Fruit fly (Drosophila melanogaster): ENCODE data around the gene CG5577.
"Not testable (repeated sequence)": the region's sequence is repeated elsewhere in the genome, so short reads cannot be mapped to it uniquely, and the experiment has no call there.

CG5577 gene

dm6 chr3L:17878781-17879360 is 37.6 kb upstream of the CG5577 start, which contains the start of gene CG7408 (continued):
- TF ChIP-seq CG6254 (GFP tag; optimal IDR thresholded peaks at IDR 0.05) (no peak), run (tag; optimal IDR thresholded peaks at IDR 0.05) (no peak), Doc3 (GFP tag; IDR thresholded peaks at IDR 0.05; ENCODE audit: partially characterized antibody) (no peak), Aef1 (GFP tag; IDR thresholded peaks at IDR 0.05) (no peak), mirr (GFP tag; optimal IDR thresholded peaks at IDR 0.05) (peak; percentile 46), klu (GFP tag; IDR thresholded peaks at IDR 0.05) (no peak), CG16815 (GFP tag; optimal IDR thresholded peaks at IDR 0.05) (no peak), lab (GFP tag; optimal IDR thresholded peaks at IDR 0.05) (peak; percentile 4), D19B (GFP tag; optimal IDR thresholded peaks at IDR 0.05) (no peak), CG18619 (GFP tag; optimal IDR thresholded peaks at IDR 0.05) (no peak)

dm6 chr3L:17858174-17858573 is 16.9 kb upstream of the CG5577 start, which contains the start of gene CG34002:
TSS of gene CG34002 (plus strand) at chr3L:17858474.
- not testable (repeated sequence) for TF ChIP-seq TFAM (GFP tag; optimal IDR thresholded peaks at IDR 0.05); eyg (GFP tag; optimal IDR thresholded peaks at IDR 0.05); CG8281 (tag; optimal IDR thresholded peaks at IDR 0.05)

dm6 chr3L:17856655-17857479 is 15.6 kb upstream of the CG5577 start, which contains the start of gene CG5535:
TSS of gene CG5535 (minus strand) at chr3L:17856794.
- TF ChIP-seq Sry-δ (GFP tag; optimal IDR thresholded peaks at IDR 0.05) (peak; percentile 2), croc (GFP tag; conservative IDR thresholded peaks at IDR 0.05) (peak; percentile 67; the same call in 1 of the 3 replicates), crp (GFP tag; optimal IDR thresholded peaks at IDR 0.05) (peak in 1 of 2 experiments; percentile 21), GATAe (GFP tag; conservative IDR thresholded peaks at IDR 0.05) (no peak; the same call in 1 of the 2 replicates), CG7357 (GFP tag; IDR thresholded peaks at IDR 0.05) (peak; percentile 53; the same call in 2 of the 3 replicates), bigmax (GFP tag; optimal IDR thresholded peaks at IDR 0.05) (no peak), Hey (tag; optimal IDR thresholded peaks at IDR 0.05) (no peak), CG3163 (GFP tag; optimal IDR thresholded peaks at IDR 0.05) (no peak), CG12299 (tag; optimal IDR thresholded peaks at IDR 0.05) (peak; percentile 47), h (optimal IDR thresholded peaks at IDR 0.05) (no peak), Scr (GFP tag; IDR thresholded peaks at IDR 0.05; ENCODE audit: partially characterized antibody) (no peak), pho (GFP tag; optimal IDR thresholded peaks at IDR 0.05) (peak; percentile 7), CG15479 (GFP tag; optimal IDR thresholded peaks at IDR 0.05) (no peak), CG33557 (GFP tag; optimal IDR thresholded peaks at IDR 0.05) (peak; percentile 79), CG2678 (tag; optimal IDR thresholded peaks at IDR 0.05) (peak; percentile 94), CG7839 (tag; optimal IDR thresholded peaks at IDR 0.05) (peak; percentile 90), CG4854 (GFP tag; optimal IDR thresholded peaks at IDR 0.05) (no peak), CG2116 (GFP tag; optimal IDR thresholded peaks at IDR 0.05) (peak; percentile 32), maf-S (GFP tag; optimal IDR thresholded peaks at IDR 0.05) (peak; percentile 42), fru (optimal IDR thresholded peaks at IDR 0.05) (no peak), Blimp-1 (GFP tag; optimal IDR thresholded peaks at IDR 0.05) (peak; percentile 63), HLHmδ (GFP tag; optimal IDR thresholded peaks at IDR 0.05) (peak; percentile 54), wek (GFP tag; optimal IDR thresholded peaks at IDR 0.05) (no peak), ftz-f1 (GFP tag; optimal IDR thresholded peaks at IDR 0.05) (no peak), CG17802 (tag; optimal IDR thresholded peaks at IDR 0.05) (peak; percentile 8), Adf1 (GFP tag; IDR thresholded peaks at IDR 0.05) (no peak), CG17912 (GFP tag; optimal IDR thresholded peaks at IDR 0.05) (no peak), tin (GFP tag; optimal IDR thresholded peaks at IDR 0.05) (peak; percentile 69), slbo (GFP tag; IDR thresholded peaks at IDR 0.05) (peak; percentile 84), dm (GFP tag; optimal IDR thresholded peaks at IDR 0.05) (peak; percentile 38), bcd (GFP tag; optimal IDR thresholded peaks at IDR 0.05) (peak; percentile 88), gce (GFP tag; IDR thresholded peaks at IDR 0.05) (peak; percentile 58; the same call in 2 of the 3 replicates)

All from whole organism, embryonic.